Worm (Caenorhabditis elegans) whole organism, mixed stage, embryonic: ENCODE measurements around the gene T26C11.8.

ENCODE experiments used
- bed-3 ChIP-seq: fragments of 200-800 bp; sonication (Bioruptor generic); optimal IDR thresholded peaks from 3 replicates; lab custom pipeline; 2018; ENCODE audit warnings: mild to moderate bottlenecking, missing genetic modification characterization, moderate library complexity, missing compliant biosample characterization
- ces-1 ChIP-seq: fragments of 150-350 bp; optimal IDR thresholded peaks from 2 replicates; lab custom pipeline; 2014; ENCODE audit warnings: missing biosample characterization, missing genetic modification reagents, missing genetic modification characterization
- elt-1 ChIP-seq: sonication (generic microtip); optimal IDR thresholded peaks from 2 replicates; lab custom pipeline; 2017; ENCODE audit warnings: missing genetic modification characterization, mild to moderate bottlenecking, missing compliant biosample characterization, antibody characterized with exemption, moderate library complexity, borderline replicate concordance; ENCODE audit not compliant: insufficient read depth
- ham-2 ChIP-seq: fragments of 200-800 bp; sonication (Bioruptor generic); optimal IDR thresholded peaks from 2 replicates; lab custom pipeline; 2018; ENCODE audit warnings: mild to moderate bottlenecking, missing genetic modification characterization, missing compliant biosample characterization
- lin-32 ChIP-seq: fragments of 200-800 bp; sonication (Bioruptor generic); optimal IDR thresholded peaks from 2 replicates; lab custom pipeline; 2018; ENCODE audit warnings: mild to moderate bottlenecking, missing genetic modification characterization, missing compliant biosample characterization
- nhr-237 ChIP-seq: fragments of 150-350 bp; optimal IDR thresholded peaks from 2 replicates; lab custom pipeline; 2014; ENCODE audit warnings: missing biosample characterization, missing genetic modification characterization
- pha-4 ChIP-seq: fragments of 150-350 bp; optimal IDR thresholded peaks from 2 replicates; lab custom pipeline; 2018; ENCODE audit warnings: missing biosample characterization, missing genetic modification reagents, missing genetic modification characterization
- snpc-4 ChIP-seq: fragments of 150-350 bp; optimal IDR thresholded peaks from 2 replicates; lab custom pipeline; 2014; ENCODE audit warnings: missing biosample characterization, missing genetic modification characterization
- tbx-8 ChIP-seq: fragments of 200-800 bp; sonication (Bioruptor generic); optimal IDR thresholded peaks from 2 replicates; lab custom pipeline; 2018; ENCODE audit warnings: mild to moderate bottlenecking, missing genetic modification characterization, moderate library complexity, missing compliant biosample characterization
- unc-39 ChIP-seq: fragments of 150-350 bp; optimal IDR thresholded peaks from 2 replicates; lab custom pipeline; 2014; ENCODE audit warnings: missing biosample characterization, missing genetic modification characterization
- unc-62 ChIP-seq: fragments of 150-350 bp; optimal IDR thresholded peaks from 2 replicates; lab custom pipeline; 2014; ENCODE audit warnings: missing biosample characterization, missing genetic modification reagents, missing genetic modification characterization

DNA sequence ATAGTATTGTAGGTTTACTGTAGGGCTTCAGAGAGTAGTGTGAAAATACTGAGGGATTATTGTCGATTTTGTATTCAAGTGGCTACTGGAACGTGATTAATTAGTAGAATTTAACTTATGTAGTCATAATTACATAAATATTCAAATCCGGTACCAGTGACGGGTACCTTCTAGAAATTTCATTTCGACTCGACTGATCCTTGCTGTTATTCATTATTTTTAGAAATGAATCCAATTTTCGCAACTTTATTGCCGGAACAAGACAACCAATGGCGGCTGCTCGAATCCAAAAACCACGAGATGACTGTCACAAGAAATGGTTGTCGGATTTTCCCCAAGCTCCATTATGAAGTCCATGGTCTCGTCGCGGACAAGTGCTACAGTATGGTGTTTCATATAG lies 4.4 kb downstream of the T26C11.8 start, which contains the start of gene tbx-41:
- TF ChIP-seq unc-39 (tag; lab: Kevin White, UChicago): no peak
- TF ChIP-seq snpc-4: no peak
- TF ChIP-seq ham-2 (GFP tag; lab: Kevin White, UChicago): no peak
- no peak for TF ChIP-seq ces-1
- no peak for TF ChIP-seq unc-62 (GFP tag; lab: Kevin White, UChicago)
- no peak for TF ChIP-seq lin-32
- no peak for TF ChIP-seq bed-3 (GFP tag; lab: Kevin White, UChicago)
- TF ChIP-seq pha-4 (tag; lab: Kevin White, UChicago): no peak
- no peak for TF ChIP-seq nhr-237 (tag; lab: Kevin White, UChicago)
- no peak for TF ChIP-seq tbx-8 (GFP tag; lab: Kevin White, UChicago)
- no peak for TF ChIP-seq elt-1 (tag; lab: Kevin White, UChicago)
